Worm (Caenorhabditis elegans): Measurements from ENCODE around the gene cit-1.2.
A peak's percentile ranks its signal among the peaks of the same experiment; 100 is the strongest.

The cit-1.2 gene

ce11 chrIII:7973968-7974607, 36.5 kb upstream of the cit-1.2 start (continued):
- TF ChIP-seq snpc-4 (GFP tag; optimal IDR thresholded peaks at IDR 0.05): no peak
- TF ChIP-seq snpc-4 (tag; optimal IDR thresholded peaks at IDR 0.05): no peak
- no peak for TF ChIP-seq atf-7 (tag; optimal IDR thresholded peaks at IDR 0.05)
- no peak for TF ChIP-seq ztf-6 (GFP tag; IDR thresholded peaks at IDR 0.05)
- TF ChIP-seq Y53G8AR.9 (GFP tag; conservative IDR thresholded peaks at IDR 0.05): no peak
- TF ChIP-seq sea-2 (GFP tag; IDR thresholded peaks at IDR 0.05): no peak
- TF ChIP-seq egl-44 (GFP tag; IDR thresholded peaks at IDR 0.05): no peak
- TF ChIP-seq lin-54 (GFP tag; optimal IDR thresholded peaks at IDR 0.05): no peak
- no peak for TF ChIP-seq cebp-1 (GFP tag; IDR thresholded peaks at IDR 0.05)
- peak; percentile 44 for TF ChIP-seq cebp-1 (tag; optimal IDR thresholded peaks at IDR 0.05)
- TF ChIP-seq ceh-91 (GFP tag; IDR thresholded peaks at IDR 0.05): no peak
- TF ChIP-seq him-1 (tag; optimal IDR thresholded peaks at IDR 0.05): no peak
- TF ChIP-seq madf-10 (tag; optimal IDR thresholded peaks at IDR 0.05): no peak
- TF ChIP-seq lag-1 (GFP tag; IDR thresholded peaks at IDR 0.05): no peak
- no peak for TF ChIP-seq ceh-100 (GFP tag; IDR thresholded peaks at IDR 0.05)
- TF ChIP-seq tlf-1 (GFP tag; optimal IDR thresholded peaks at IDR 0.05): peak; percentile 10
- TF ChIP-seq tbx-9 (tag; optimal IDR thresholded peaks at IDR 0.05; ENCODE audit: borderline replicate concordance): no peak
- TF ChIP-seq hmg-1.2 (GFP tag; IDR thresholded peaks at IDR 0.05): no peak
- peak; percentile 40; the same call in 1 of the 2 replicates for TF ChIP-seq nfyb-1 (GFP tag; IDR thresholded peaks at IDR 0.05)
- TF ChIP-seq unc-62 (GFP tag; optimal IDR thresholded peaks at IDR 0.05): peak; percentile 3
- TF ChIP-seq ztf-26 (tag; optimal IDR thresholded peaks at IDR 0.05): no peak
- TF ChIP-seq nhr-179 (tag; optimal IDR thresholded peaks at IDR 0.05): no peak
- TF ChIP-seq B0035.1 (tag; optimal IDR thresholded peaks at IDR 0.05): no peak
- no peak for TF ChIP-seq F23B12.7 (tag; optimal IDR thresholded peaks at IDR 0.05; ENCODE audit: insufficient read depth)
- TF ChIP-seq lir-1 (GFP tag; conservative IDR thresholded peaks at IDR 0.05): no peak; the same call in 1 of the 2 replicates
- no peak for TF ChIP-seq unc-130 (GFP tag; optimal IDR thresholded peaks at IDR 0.05)
- no peak for TF ChIP-seq ccch-3 (GFP tag; optimal IDR thresholded peaks at IDR 0.05)
- TF ChIP-seq hmg-20 (GFP tag; IDR thresholded peaks at IDR 0.05): no peak

- TF ChIP-seq ztf-26 (tag; optimal IDR thresholded peaks at IDR 0.05): no peak
- TF ChIP-seq madf-3 (GFP tag; IDR thresholded peaks at IDR 0.05): 0 out of 2 replicates have a peak, but pooled peaks have one; percentile 4
- 0 out of 2 replicates have a peak, but pooled peaks have one; percentile 44 for TF ChIP-seq nhr-120 (GFP tag; IDR thresholded peaks at IDR 0.05)
- TF ChIP-seq sdz-38 (tag; optimal IDR thresholded peaks at IDR 0.05): no peak
- TF ChIP-seq lin-54 (GFP tag; optimal IDR thresholded peaks at IDR 0.05): peak; percentile 15
- no peak for TF ChIP-seq let-526 (GFP tag; IDR thresholded peaks at IDR 0.05)
- TF ChIP-seq F57C9.4 (tag; optimal IDR thresholded peaks at IDR 0.05): no peak
- peak; percentile 6 for TF ChIP-seq unc-130 (GFP tag; optimal IDR thresholded peaks at IDR 0.05)
- peak; percentile 29; the same call in 1 of the 2 replicates for TF ChIP-seq Y56A3A.18 (GFP tag; IDR thresholded peaks at IDR 0.05)
- no peak for TF ChIP-seq ztf-18 (tag; optimal IDR thresholded peaks at IDR 0.05)
- no peak for TF ChIP-seq mel-28 (tag; optimal IDR thresholded peaks at IDR 0.05; ENCODE audit: borderline replicate concordance)
- 0 out of 2 replicates have a peak, but pooled peaks have one; percentile 32 for TF ChIP-seq C17E4.6 (GFP tag; IDR thresholded peaks at IDR 0.05)
- TF ChIP-seq ztf-3 (GFP tag; optimal IDR thresholded peaks at IDR 0.05): peak; percentile 2
- peak; percentile 18 for TF ChIP-seq ceh-79 (tag; optimal IDR thresholded peaks at IDR 0.05)
- TF ChIP-seq B0035.1 (tag; optimal IDR thresholded peaks at IDR 0.05): peak; percentile 27
- 0 out of 2 replicates have a peak, but pooled peaks have one; percentile 9 for TF ChIP-seq attf-6 (GFP tag; IDR thresholded peaks at IDR 0.05)
- TF ChIP-seq madf-6 (GFP tag; IDR thresholded peaks at IDR 0.05): peak; percentile 56; the same call in 1 of the 2 replicates
- TF ChIP-seq nhr-179 (tag; optimal IDR thresholded peaks at IDR 0.05): no peak
- TF ChIP-seq hrde-1 (tag; optimal IDR thresholded peaks at IDR 0.05; ENCODE audit: borderline replicate concordance): peak; percentile 90
- no peak for TF ChIP-seq dpl-1 (GFP tag; optimal IDR thresholded peaks at IDR 0.05)
- TF ChIP-seq snpc-3.4 (tag; optimal IDR thresholded peaks at IDR 0.05): peak; percentile 10
- peak; percentile 61 for TF ChIP-seq chd-7 (tag; optimal IDR thresholded peaks at IDR 0.05)
- no peak for TF ChIP-seq rec-8 (tag; optimal IDR thresholded peaks at IDR 0.05)
- no peak for TF ChIP-seq B0336.3 (GFP tag; IDR thresholded peaks at IDR 0.05)
These were observed 33.3 kb upstream of the cit-1.2 start for ce11 chrIII:7977224-7977623.

Data from whole organism, young adult.